Fruit fly (Drosophila melanogaster): ENCODE results near the gene ClC-a.

DNA sequence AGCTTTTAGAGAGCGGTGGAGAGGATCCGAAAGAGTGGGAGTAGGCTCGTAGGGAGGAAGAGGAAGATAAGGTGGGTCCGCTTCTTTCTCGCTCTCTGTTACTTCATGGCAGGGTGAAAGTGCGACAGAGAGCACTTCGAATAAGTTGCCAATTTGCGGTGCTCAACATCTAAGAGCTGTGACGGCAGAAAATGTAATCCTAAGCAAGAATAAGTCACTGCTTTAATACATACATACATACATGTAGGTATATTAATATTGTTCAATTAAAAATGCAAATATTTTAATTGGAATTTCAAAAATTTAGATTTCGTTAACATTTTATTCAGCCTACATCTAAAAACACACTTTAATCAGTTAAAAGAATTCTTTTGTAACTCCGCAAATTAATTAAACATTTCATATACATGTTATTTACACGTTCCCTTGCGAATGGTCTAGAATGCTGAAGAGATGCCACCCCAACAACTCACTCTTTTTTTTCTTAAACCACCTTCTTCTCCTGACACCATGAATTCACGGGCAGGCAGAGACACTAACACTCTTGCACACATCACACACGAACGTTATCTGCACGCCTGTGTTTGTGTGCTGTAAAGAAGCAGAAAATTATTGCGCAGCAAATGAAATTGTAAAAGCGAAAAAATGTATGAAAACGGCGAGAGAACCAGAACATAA lies 54.4 kb downstream of the ClC-a start:
- TF ChIP-seq Hr83 (GFP tag; optimal IDR thresholded peaks at IDR 0.05; ENCODE audit: poor library complexity, severe bottlenecking) = peak; percentile 11
- peak; percentile 37 for TF ChIP-seq tai (GFP tag; optimal IDR thresholded peaks at IDR 0.05)
- TF ChIP-seq usp (GFP tag; optimal IDR thresholded peaks at IDR 0.05) = no peak
- no peak for TF ChIP-seq Vsx2 (GFP tag; optimal IDR thresholded peaks at IDR 0.05; ENCODE audit: partially characterized antibody)
- TF ChIP-seq foxo (GFP tag; optimal IDR thresholded peaks at IDR 0.05) = peak in 1 of 2 experiments; percentile 58
- TF ChIP-seq fru (GFP tag; optimal IDR thresholded peaks at IDR 0.05) = peak; percentile 84
- TF ChIP-seq Abd-B (GFP tag; optimal IDR thresholded peaks at IDR 0.05) = no peak
- TF ChIP-seq rgr (GFP tag; optimal IDR thresholded peaks at IDR 0.05) = peak; percentile 54
- TF ChIP-seq pan (optimal IDR thresholded peaks at IDR 0.05) = no peak
- peak; percentile 43 for TF ChIP-seq ey (GFP tag; optimal IDR thresholded peaks at IDR 0.05)
- TF ChIP-seq jim (GFP tag; optimal IDR thresholded peaks at IDR 0.05) = no peak
- no peak for TF ChIP-seq Dfd (GFP tag; optimal IDR thresholded peaks at IDR 0.05)
- no peak for TF ChIP-seq CG9705 (GFP tag; optimal IDR thresholded peaks at IDR 0.05)

All from whole organism, wandering third instar larva.